Fruit fly (Drosophila melanogaster): ENCODE results near the gene CG15534.
A peak's percentile ranks its signal among the peaks of the same experiment; 100 is the strongest.

- peak; percentile 94 for TF ChIP-seq br (GFP tag; optimal IDR thresholded peaks at IDR 0.05)
- peak; percentile 74 for TF ChIP-seq Mio (GFP tag; optimal IDR thresholded peaks at IDR 0.05)
- peak; percentile 76 for TF ChIP-seq Vsx2 (GFP tag; optimal IDR thresholded peaks at IDR 0.05; ENCODE audit: partially characterized antibody)
- no peak for TF ChIP-seq Abd-B (GFP tag; optimal IDR thresholded peaks at IDR 0.05)
- TF ChIP-seq CG9705 (GFP tag; optimal IDR thresholded peaks at IDR 0.05), result peak; percentile 94
- TF ChIP-seq dsf (GFP tag; optimal IDR thresholded peaks at IDR 0.05; ENCODE audit: borderline replicate concordance), result peak; percentile 60
- TF ChIP-seq Dfd (GFP tag; optimal IDR thresholded peaks at IDR 0.05), result no peak
- no peak for TF ChIP-seq Myc (optimal IDR thresholded peaks at IDR 0.05)
- no peak for TF ChIP-seq pan (optimal IDR thresholded peaks at IDR 0.05)
- TF ChIP-seq OdsH (GFP tag; optimal IDR thresholded peaks at IDR 0.05), result peak; percentile 93
- TF ChIP-seq Hr78 (GFP tag; optimal IDR thresholded peaks at IDR 0.05), result no peak
These were observed 43.5 kb upstream of the CG15534 start for dm6 chr3R:30388215-30388871.

Data from whole organism, wandering third instar larva.